Worm (Caenorhabditis elegans) whole organism, young adult: ENCODE data around the gene T02H6.9.
A peak's percentile ranks its signal among the peaks of the same experiment; 100 is the strongest.

Source experiments
- F10E7.11 ChIP-seq: sonication (generic microtip); optimal IDR thresholded peaks from 2 replicates; lab custom pipeline; 2017; ENCODE audit warnings: mild to moderate bottlenecking, missing genetic modification characterization, moderate library complexity, missing compliant biosample characterization
- F22D6.2 ChIP-seq: sonication (generic microtip); optimal IDR thresholded peaks from 2 replicates; lab custom pipeline; 2016; ENCODE audit warnings: mild to moderate bottlenecking, missing genetic modification characterization, missing compliant biosample characterization
- F33H1.4 ChIP-seq: fragments of 200-800 bp; sonication (Bioruptor generic); IDR thresholded peaks from 2 replicates; pipeline ENCODE4 v1.3.6; 2022; ENCODE audit warnings: missing genetic modification reagents, missing genetic modification characterization, missing compliant biosample characterization
- F57A8.1 ChIP-seq: fragments of 200-800 bp; sonication (Bioruptor generic); optimal IDR thresholded peaks from 2 replicates; lab custom pipeline; 2018; ENCODE audit warnings: mild to moderate bottlenecking, missing genetic modification characterization, moderate library complexity, missing compliant biosample characterization
- K11D2.4 ChIP-seq: fragments of 200-800 bp; sonication (Bioruptor generic); IDR thresholded peaks from 2 replicates; pipeline ENCODE4 v1.3.6; 2022; ENCODE audit warnings: missing genetic modification reagents, missing genetic modification characterization, missing compliant biosample characterization
- K12H6.12 ChIP-seq: fragments of 200-800 bp; sonication (Bioruptor generic); optimal IDR thresholded peaks from 2 replicates; lab custom pipeline; 2018; ENCODE audit warnings: mild to moderate bottlenecking, missing genetic modification characterization, missing compliant biosample characterization
- T26A5.8 ChIP-seq: sonication (generic microtip); optimal IDR thresholded peaks from 2 replicates; lab custom pipeline; 2016; ENCODE audit warnings: missing genetic modification characterization, missing compliant biosample characterization
- Y53F4B.3 ChIP-seq: fragments of 200-800 bp; sonication (Bioruptor generic); IDR thresholded peaks from 2 replicates; pipeline ENCODE4 v1.3.6; 2022; ENCODE audit warnings: missing genetic modification reagents, missing genetic modification characterization, missing compliant biosample characterization
- Y53G8AR.9 ChIP-seq: fragments of 200-800 bp; sonication (Bioruptor generic); conservative IDR thresholded peaks from 2 replicates; pipeline ENCODE4 v1.3.6; 2022; ENCODE audit warnings: missing genetic modification reagents, missing genetic modification characterization, missing compliant biosample characterization
- Y56A3A.18 ChIP-seq: fragments of 200-800 bp; sonication (Bioruptor generic); IDR thresholded peaks from 2 replicates; pipeline ENCODE4 v1.3.6; 2022; ENCODE audit warnings: missing genetic modification reagents, missing genetic modification characterization, missing compliant biosample characterization
- Y95B8A.8 ChIP-seq: fragments of 200-800 bp; sonication (Bioruptor generic); IDR thresholded peaks from 2 replicates; pipeline ENCODE4 v1.3.6; 2022; ENCODE audit warnings: missing genetic modification reagents, missing genetic modification characterization, missing compliant biosample characterization
- ZK185.1 ChIP-seq: sonication (generic microtip); optimal IDR thresholded peaks from 2 replicates; lab custom pipeline; 2016; ENCODE audit warnings: mild to moderate bottlenecking, missing genetic modification characterization, missing compliant biosample characterization; ENCODE audit not compliant: poor library complexity, severe bottlenecking
- akir-1 ChIP-seq: fragments of 200-800 bp; sonication (Bioruptor generic); optimal IDR thresholded peaks from 2 replicates; lab custom pipeline; 2018; ENCODE audit warnings: mild to moderate bottlenecking, missing genetic modification characterization, moderate library complexity, missing compliant biosample characterization
- aptf-2 ChIP-seq: fragments of 200-800 bp; sonication (Bioruptor generic); conservative IDR thresholded peaks from 2 replicates; pipeline ENCODE4 v1.3.6; 2022; ENCODE audit warnings: missing genetic modification reagents, missing genetic modification characterization, missing compliant biosample characterization
- aptf-3 ChIP-seq: fragments of 200-800 bp; sonication (Bioruptor generic); IDR thresholded peaks from 2 replicates; pipeline ENCODE4 v1.3.6; 2022; ENCODE audit warnings: missing genetic modification characterization, missing compliant biosample characterization
- atf-7 ChIP-seq: sonication (generic microtip); optimal IDR thresholded peaks from 2 replicates; lab custom pipeline; 2017; ENCODE audit warnings: mild to moderate bottlenecking, missing genetic modification characterization, missing compliant biosample characterization
- bed-2 ChIP-seq: fragments of 200-800 bp; sonication (Bioruptor generic); IDR thresholded peaks from 2 replicates; pipeline ENCODE4 v1.3.6; 2022; ENCODE audit warnings: missing genetic modification reagents, missing genetic modification characterization, missing compliant biosample characterization
- ceh-40 ChIP-seq: fragments of 200-800 bp; sonication (Bioruptor generic); IDR thresholded peaks from 2 replicates; pipeline ENCODE4 v1.3.6; 2022; ENCODE audit warnings: missing genetic modification characterization, missing compliant biosample characterization
- ceh-79 ChIP-seq: sonication (generic microtip); optimal IDR thresholded peaks from 2 replicates; lab custom pipeline; 2017; ENCODE audit warnings: mild to moderate bottlenecking, missing genetic modification characterization, missing compliant biosample characterization
- chd-7 ChIP-seq: sonication (generic microtip); optimal IDR thresholded peaks from 2 replicates; lab custom pipeline; 2016; ENCODE audit warnings: mild to moderate bottlenecking, missing genetic modification characterization, moderate library complexity, missing compliant biosample characterization
- dox-1 ChIP-seq: fragments of 200-800 bp; sonication (Bioruptor generic); IDR thresholded peaks from 2 replicates; pipeline ENCODE4 v1.3.6; 2022; ENCODE audit warnings: missing genetic modification reagents, missing genetic modification characterization, missing compliant biosample characterization
- dpl-1 ChIP-seq: fragments of 150-350 bp; optimal IDR thresholded peaks from 2 replicates; lab custom pipeline; 2014; ENCODE audit warnings: missing biosample characterization, missing genetic modification reagents, missing genetic modification characterization
- efl-1 ChIP-seq: fragments of 150-350 bp; optimal IDR thresholded peaks from 2 replicates; lab custom pipeline; 2014; ENCODE audit warnings: missing biosample characterization, missing genetic modification reagents, missing genetic modification characterization
- egl-18 ChIP-seq: fragments of 200-800 bp; sonication (Bioruptor generic); IDR thresholded peaks from 2 replicates; pipeline ENCODE4 v1.3.6; 2022; ENCODE audit warnings: missing genetic modification reagents, missing genetic modification characterization, missing compliant biosample characterization
- egrh-3 ChIP-seq: fragments of 200-800 bp; sonication (Bioruptor generic); IDR thresholded peaks from 2 replicates; pipeline ENCODE4 v1.3.6; 2022; ENCODE audit warnings: missing genetic modification reagents, missing genetic modification characterization, missing compliant biosample characterization
- fkh-3 ChIP-seq: sonication (generic microtip); optimal IDR thresholded peaks from 2 replicates; lab custom pipeline; 2016; ENCODE audit warnings: mild to moderate bottlenecking, missing genetic modification characterization, missing compliant biosample characterization
- him-1 ChIP-seq: sonication (generic microtip); optimal IDR thresholded peaks from 2 replicates; lab custom pipeline; 2016; ENCODE audit warnings: missing genotype, missing genetic modification reagents, missing genetic modification characterization, missing compliant biosample characterization
- hlh-12 ChIP-seq: sonication (generic microtip); optimal IDR thresholded peaks from 2 replicates; lab custom pipeline; 2016; ENCODE audit warnings: missing genetic modification characterization, missing compliant biosample characterization
- hsf-1 ChIP-seq: fragments of 200-800 bp; sonication (Bioruptor generic); IDR thresholded peaks from 2 replicates; pipeline ENCODE4 v1.3.6; 2022; ENCODE audit warnings: missing genetic modification reagents, missing genetic modification characterization, missing compliant biosample characterization
- lin-26 ChIP-seq: fragments of 200-800 bp; sonication (Bioruptor generic); IDR thresholded peaks from 2 replicates; pipeline ENCODE4 v1.3.6; 2022; ENCODE audit warnings: missing genetic modification reagents, missing genetic modification characterization, missing compliant biosample characterization
- lin-40 ChIP-seq: sonication (generic microtip); optimal IDR thresholded peaks from 2 replicates; lab custom pipeline; 2016; ENCODE audit warnings: missing genetic modification characterization, mild to moderate bottlenecking, missing compliant biosample characterization, missing genotype, missing genetic modification reagents
- lsl-1 ChIP-seq: fragments of 200-800 bp; sonication (Bioruptor generic); optimal IDR thresholded peaks from 2 replicates; lab custom pipeline; 2018; ENCODE audit warnings: mild to moderate bottlenecking, missing genetic modification characterization, moderate library complexity, missing compliant biosample characterization
- madf-3 ChIP-seq: fragments of 200-800 bp; sonication (Bioruptor generic); IDR thresholded peaks from 2 replicates; pipeline ENCODE4 v1.3.6; 2022; ENCODE audit warnings: missing genetic modification reagents, missing genetic modification characterization, missing compliant biosample characterization
- madf-6 ChIP-seq: fragments of 200-800 bp; sonication (Bioruptor generic); IDR thresholded peaks from 2 replicates; pipeline ENCODE4 v1.3.6; 2022; ENCODE audit warnings: missing genetic modification reagents, missing genetic modification characterization, missing compliant biosample characterization
- madf-8 ChIP-seq: fragments of 200-800 bp; sonication (Bioruptor generic); conservative IDR thresholded peaks from 2 replicates; pipeline ENCODE4 v1.3.6; 2022; ENCODE audit warnings: missing genetic modification reagents, missing genetic modification characterization, missing compliant biosample characterization
- mel-28 ChIP-seq: sonication (generic microtip); optimal IDR thresholded peaks from 2 replicates; lab custom pipeline; 2016; ENCODE audit warnings: borderline replicate concordance, mild to moderate bottlenecking, missing genetic modification characterization, missing compliant biosample characterization
- mes-4 ChIP-seq: sonication (generic microtip); optimal IDR thresholded peaks from 2 replicates; lab custom pipeline; 2016; ENCODE audit warnings: missing genotype, missing genetic modification characterization, missing compliant biosample characterization
- nfya-2 ChIP-seq: fragments of 200-800 bp; sonication (Bioruptor generic); IDR thresholded peaks from 2 replicates; pipeline ENCODE4 v1.3.6; 2022; ENCODE audit warnings: missing genetic modification reagents, missing genetic modification characterization, missing compliant biosample characterization
- nhr-179 ChIP-seq: sonication (generic microtip); optimal IDR thresholded peaks from 2 replicates; lab custom pipeline; 2016; ENCODE audit warnings: mild to moderate bottlenecking, missing genetic modification characterization, missing compliant biosample characterization
- rcor-1 ChIP-seq: fragments of 200-800 bp; sonication (Bioruptor generic); IDR thresholded peaks from 2 replicates; pipeline ENCODE4 v1.3.6; 2022; ENCODE audit warnings: missing genetic modification reagents, missing genetic modification characterization, missing compliant biosample characterization
- sptf-2 ChIP-seq: fragments of 200-800 bp; sonication (Bioruptor generic); optimal IDR thresholded peaks from 2 replicates; lab custom pipeline; 2018; ENCODE audit warnings: mild to moderate bottlenecking, missing genetic modification characterization, missing compliant biosample characterization
- ztf-22 ChIP-seq: fragments of 200-800 bp; sonication (Bioruptor generic); optimal IDR thresholded peaks from 2 replicates; lab custom pipeline; 2018; ENCODE audit warnings: mild to moderate bottlenecking, missing genetic modification characterization, moderate library complexity, missing compliant biosample characterization

T02H6.9 gene

ce11 chrII:678581-678980 lies at the start of gene T02H6.9:
Gene T02H6.9 (plus strand): TSS chrII:678881.
- no peak for TF ChIP-seq atf-7
- TF ChIP-seq akir-1 (GFP tag; lab: Kevin White, UChicago): no peak
- TF ChIP-seq mes-4 (tag; lab: Kevin White, UChicago): no peak
- TF ChIP-seq T26A5.8: no peak
- TF ChIP-seq efl-1 (GFP tag; lab: Kevin White, UChicago): no peak
- no peak for TF ChIP-seq aptf-3
- no peak for TF ChIP-seq him-1
- TF ChIP-seq ceh-79 (tag; lab: Kevin White, UChicago): no peak
- no peak for TF ChIP-seq hlh-12 (tag; lab: Kevin White, UChicago)
- no peak for TF ChIP-seq lin-26 (GFP tag; lab: Robert Waterston, UW)
- no peak for TF ChIP-seq F22D6.2

- peak; percentile 91 for TF ChIP-seq egrh-3 (GFP tag; lab: Robert Waterston, UW)
- peak; percentile 96; the same call in 1 of the 2 replicates for TF ChIP-seq Y53F4B.3 (GFP tag; lab: Robert Waterston, UW)
Observed at ce11 chrII:629454-629853, 49.2 kb upstream of the T02H6.9 start.

ce11 chrII:632545-632944 lies 46.1 kb upstream of the T02H6.9 start:
- TF ChIP-seq egrh-3 (GFP tag; lab: Robert Waterston, UW): peak; percentile 29; the same call in 1 of the 2 replicates
- peak; percentile 98 for TF ChIP-seq hsf-1
- TF ChIP-seq ceh-40: peak; percentile 72; the same call in 1 of the 2 replicates
- TF ChIP-seq madf-6 (GFP tag; lab: Robert Waterston, UW): peak; percentile 57; the same call in 1 of the 2 replicates
- TF ChIP-seq rcor-1 (GFP tag; lab: Robert Waterston, UW): peak; percentile 59; the same call in 1 of the 2 replicates
- TF ChIP-seq madf-3: 0 out of 2 replicates have a peak, but pooled peaks have one; percentile 71
- 0 out of 2 replicates have a peak, but pooled peaks have one; percentile 26 for TF ChIP-seq Y56A3A.18
- TF ChIP-seq dox-1 (GFP tag; lab: Robert Waterston, UW): peak; percentile 87

- TF ChIP-seq egrh-3 (GFP tag; lab: Robert Waterston, UW) (peak; percentile 62; the same call in 1 of the 2 replicates), F33H1.4 (GFP tag; lab: Robert Waterston, UW) (0 out of 2 replicates have a peak, but pooled peaks have one; percentile 5), aptf-2 (GFP tag; lab: Robert Waterston, UW) (0 out of 2 replicates have a peak, but pooled peaks have one; percentile 5)
Observed at ce11 chrII:633144-633543, 45.5 kb upstream of the T02H6.9 start.

- TF ChIP-seq ZK185.1 (tag; lab: Kevin White, UChicago) (no peak), lin-40 (tag; lab: Kevin White, UChicago) (no peak), F33H1.4 (GFP tag; lab: Robert Waterston, UW) (no peak), T26A5.8 (no peak), fkh-3 (tag; lab: Kevin White, UChicago) (no peak), F57A8.1 (no peak), egl-18 (GFP tag; lab: Robert Waterston, UW) (no peak), dpl-1 (GFP tag; lab: Kevin White, UChicago) (no peak), chd-7 (no peak), F10E7.11 (tag; lab: Kevin White, UChicago) (no peak), K11D2.4 (GFP tag; lab: Robert Waterston, UW) (no peak)
Observed at ce11 chrII:633984-634383, 44.7 kb upstream of the T02H6.9 start, which contains the start of gene T04B8.1. Gene T04B8.1 (plus strand): TSS chrII:634284.

ce11 chrII:639467-639866 lies 39.2 kb upstream of the T02H6.9 start, which contains the start of gene K07E8.6:
Gene K07E8.6 (minus strand): TSS chrII:639567.
- no peak for TF ChIP-seq K12H6.12
- TF ChIP-seq Y95B8A.8 (GFP tag; lab: Robert Waterston, UW): no peak
- no peak for TF ChIP-seq nfya-2 (GFP tag; lab: Robert Waterston, UW)
- TF ChIP-seq sptf-2: no peak
- TF ChIP-seq ztf-22: no peak
- TF ChIP-seq lsl-1 (GFP tag; lab: Kevin White, UChicago): no peak
- no peak for TF ChIP-seq K11D2.4 (GFP tag; lab: Robert Waterston, UW)
- TF ChIP-seq Y53G8AR.9 (GFP tag; lab: Robert Waterston, UW): no peak
- TF ChIP-seq bed-2 (GFP tag; lab: Robert Waterston, UW): no peak
- no peak for TF ChIP-seq madf-8 (GFP tag; lab: Robert Waterston, UW)
- TF ChIP-seq nhr-179 (tag; lab: Kevin White, UChicago): no peak
- TF ChIP-seq mel-28 (tag; lab: Kevin White, UChicago): no peak
